Worm (Caenorhabditis elegans) whole organism, L1 larva: Measurements from ENCODE around the gene aars-1.
A peak's percentile ranks its signal among the peaks of the same experiment; 100 is the strongest.

Source experiments
- C04F5.9 ChIP-seq: sonication (generic microtip); optimal IDR thresholded peaks from 2 replicates; lab custom pipeline; 2016; ENCODE audit warnings: missing genetic modification characterization, missing compliant biosample characterization
- aha-1 ChIP-seq: fragments of 150-350 bp; optimal IDR thresholded peaks from 2 replicates; lab custom pipeline; 2014; ENCODE audit warnings: missing biosample characterization, missing genetic modification characterization
- blmp-1 ChIP-seq: fragments of 150-350 bp; optimal IDR thresholded peaks from 2 replicates; lab custom pipeline; 2014; ENCODE audit warnings: missing biosample characterization, missing genetic modification characterization
- ceh-8 ChIP-seq: fragments of 200-800 bp; sonication (Bioruptor generic); optimal IDR thresholded peaks from 2 replicates; lab custom pipeline; 2018; ENCODE audit warnings: mild to moderate bottlenecking, missing genetic modification characterization, moderate library complexity, missing compliant biosample characterization
- ceh-82 ChIP-seq, 3 experiments: fragments of 150-350 bp in 1 of 3; sonication (generic microtip) in 2 of 3; optimal IDR thresholded peaks; 2 replicates each; lab custom pipeline; 2014 to 2017; ENCODE audit warnings: missing biosample characterization in 3 of 3, missing genetic modification characterization in 3 of 3
- ceh-90 ChIP-seq: sonication (generic microtip); optimal IDR thresholded peaks from 2 replicates; lab custom pipeline; 2016; ENCODE audit warnings: missing genetic modification characterization, missing compliant biosample characterization
- ces-1 ChIP-seq: fragments of 150-350 bp; optimal IDR thresholded peaks from 2 replicates; lab custom pipeline; 2014; ENCODE audit warnings: missing biosample characterization, missing genetic modification reagents, missing genetic modification characterization
- dpl-1 ChIP-seq, 3 experiments: fragments of 150-350 bp in 2 of 3; sonication (generic microtip) in 1 of 3; optimal IDR thresholded peaks; 2 replicates each; lab custom pipeline; 2014 to 2017; ENCODE audit warnings: missing biosample characterization in 3 of 3, missing genetic modification characterization in 3 of 3, missing genetic modification reagents in 3 of 3
- dsc-1 ChIP-seq: sonication (generic microtip); optimal IDR thresholded peaks from 2 replicates; lab custom pipeline; 2016; ENCODE audit warnings: mild to moderate bottlenecking, missing genetic modification characterization, missing compliant biosample characterization
- efl-1 ChIP-seq, 4 experiments: fragments of 150-350 bp; optimal IDR thresholded peaks in 3 of 4; peaks in 1 of 4; 1 replicate in 1 of 4; 2 replicates in 3 of 4; lab custom pipeline; 2014; ENCODE audit warnings: missing biosample characterization in 2 of 4, missing genetic modification characterization in 2 of 4, missing genetic modification reagents in 2 of 4
- elt-2 ChIP-seq: sonication (generic microtip); optimal IDR thresholded peaks from 2 replicates; lab custom pipeline; 2016; ENCODE audit warnings: missing genetic modification characterization, mild to moderate bottlenecking, inconsistent platforms, missing compliant biosample characterization, missing genetic modification reagents
- elt-3 ChIP-seq, 6 experiments: fragments of 150-350 bp in 1 of 6; sonication (generic microtip); optimal IDR thresholded peaks; 2 replicates each; lab custom pipeline; 2017 to 2018; ENCODE audit warnings: missing biosample characterization in 6 of 6, missing genetic modification characterization in 6 of 6, inconsistent platforms in 1 of 6
- fkh-10 ChIP-seq: sonication (generic microtip); optimal IDR thresholded peaks from 2 replicates; lab custom pipeline; 2017; ENCODE audit warnings: missing biosample characterization, missing genetic modification reagents, missing genetic modification characterization
- fkh-4 ChIP-seq: sonication (generic microtip); optimal IDR thresholded peaks from 2 replicates; lab custom pipeline; 2016; ENCODE audit warnings: missing compliant biosample characterization, missing genetic modification characterization, borderline replicate concordance
- fos-1 ChIP-seq: fragments of 150-350 bp; optimal IDR thresholded peaks from 2 replicates; lab custom pipeline; 2014; ENCODE audit warnings: missing biosample characterization, missing genetic modification characterization
- hpl-2 ChIP-seq: fragments of 150-350 bp; optimal IDR thresholded peaks from 2 replicates; lab custom pipeline; 2014; ENCODE audit warnings: missing biosample characterization, missing genetic modification reagents, missing genetic modification characterization
- irx-1 ChIP-seq: sonication (generic microtip); optimal IDR thresholded peaks from 2 replicates; lab custom pipeline; 2016; ENCODE audit warnings: missing genetic modification characterization, missing compliant biosample characterization
- lin-14 ChIP-seq: fragments of 200-800 bp; sonication (Bioruptor generic); optimal IDR thresholded peaks from 2 replicates; lab custom pipeline; 2018; ENCODE audit warnings: mild to moderate bottlenecking, missing genetic modification characterization, moderate library complexity, missing compliant biosample characterization
- lin-35 ChIP-seq, 2 experiments: fragments of 150-350 bp; optimal IDR thresholded peaks; 2 replicates each; lab custom pipeline; 2014; ENCODE audit warnings: missing biosample characterization in 2 of 2, missing genetic modification characterization in 2 of 2, missing genetic modification reagents in 2 of 2
- lin-39 ChIP-seq: fragments of 150-350 bp; optimal IDR thresholded peaks from 2 replicates; lab custom pipeline; 2014; ENCODE audit warnings: missing biosample characterization, missing genetic modification reagents, missing genetic modification characterization
- lir-3 ChIP-seq: sonication (generic microtip); optimal IDR thresholded peaks from 2 replicates; lab custom pipeline; 2016; ENCODE audit warnings: mild to moderate bottlenecking, missing genetic modification characterization, moderate library complexity, missing compliant biosample characterization; ENCODE audit not compliant: poor library complexity
- mdl-1 ChIP-seq, 2 experiments: fragments of 150-350 bp; optimal IDR thresholded peaks; 2 replicates each; lab custom pipeline; 2014 to 2017; ENCODE audit warnings: missing biosample characterization in 2 of 2, missing genetic modification characterization in 2 of 2, inconsistent platforms in 1 of 2
- mep-1 ChIP-seq: fragments of 150-350 bp; optimal IDR thresholded peaks from 2 replicates; lab custom pipeline; 2014; ENCODE audit warnings: missing biosample characterization, missing genetic modification characterization
- nhr-12 ChIP-seq: sonication (generic microtip); optimal IDR thresholded peaks from 2 replicates; lab custom pipeline; 2017; ENCODE audit warnings: missing biosample characterization, missing genetic modification characterization
- nhr-19 ChIP-seq: fragments of 200-800 bp; sonication (Bioruptor generic); conservative IDR thresholded peaks from 2 replicates; pipeline ENCODE4 v1.3.6; 2022; ENCODE audit warnings: missing genetic modification characterization, missing compliant biosample characterization
- nhr-237 ChIP-seq: fragments of 150-350 bp; optimal IDR thresholded peaks from 2 replicates; lab custom pipeline; 2014; ENCODE audit warnings: missing biosample characterization, missing genetic modification characterization
- nhr-71 ChIP-seq: sonication (generic microtip); optimal IDR thresholded peaks from 2 replicates; lab custom pipeline; 2016; ENCODE audit warnings: mild to moderate bottlenecking, missing genetic modification characterization, moderate library complexity, missing compliant biosample characterization
- nhr-76 ChIP-seq: sonication (generic microtip); optimal IDR thresholded peaks from 2 replicates; lab custom pipeline; 2017; ENCODE audit warnings: missing biosample characterization, missing genetic modification characterization
- nhr-85 ChIP-seq: sonication (generic microtip); peaks from one replicate; lab custom pipeline; 2016; ENCODE audit warnings: missing genetic modification characterization, inconsistent platforms, missing compliant biosample characterization
- nhr-90 ChIP-seq: sonication (generic microtip); optimal IDR thresholded peaks from 2 replicates; lab custom pipeline; 2016; ENCODE audit warnings: mild to moderate bottlenecking, missing genetic modification characterization, missing compliant biosample characterization; ENCODE audit not compliant: poor library complexity
- pag-3 ChIP-seq: sonication (generic microtip); optimal IDR thresholded peaks from 2 replicates; lab custom pipeline; 2017; ENCODE audit warnings: missing genetic modification characterization, mild to moderate bottlenecking, missing compliant biosample characterization, antibody characterized with exemption, borderline replicate concordance; ENCODE audit not compliant: insufficient read depth
- pax-3 ChIP-seq: fragments of 200-800 bp; sonication (Bioruptor generic); optimal IDR thresholded peaks from 2 replicates; lab custom pipeline; 2018; ENCODE audit warnings: mild to moderate bottlenecking, missing genetic modification characterization, moderate library complexity, missing compliant biosample characterization
- rnt-1 ChIP-seq: sonication (generic microtip); optimal IDR thresholded peaks from 2 replicates; lab custom pipeline; 2016; ENCODE audit warnings: mild to moderate bottlenecking, missing genetic modification characterization, moderate library complexity, missing compliant biosample characterization
- snpc-4 ChIP-seq: fragments of 150-350 bp; optimal IDR thresholded peaks from 2 replicates; lab custom pipeline; 2014; ENCODE audit warnings: missing biosample characterization, missing genetic modification characterization
- snu-23 ChIP-seq: sonication (generic microtip); optimal IDR thresholded peaks from 2 replicates; lab custom pipeline; 2016; ENCODE audit warnings: missing genetic modification characterization, missing compliant biosample characterization
- sox-4 ChIP-seq: sonication (generic microtip); optimal IDR thresholded peaks from 2 replicates; lab custom pipeline; 2016; ENCODE audit warnings: missing genetic modification characterization, missing compliant biosample characterization
- sup-37 ChIP-seq: fragments of 200-800 bp; sonication (Bioruptor generic); optimal IDR thresholded peaks from 2 replicates; lab custom pipeline; 2018; ENCODE audit warnings: mild to moderate bottlenecking, missing genetic modification characterization, missing compliant biosample characterization
- swsn-7 ChIP-seq: sonication (generic microtip); optimal IDR thresholded peaks from 2 replicates; lab custom pipeline; 2016; ENCODE audit warnings: missing genetic modification characterization, missing compliant biosample characterization
- tbx-2 ChIP-seq: sonication (generic microtip); optimal IDR thresholded peaks from 2 replicates; lab custom pipeline; 2016; ENCODE audit warnings: missing genetic modification characterization, missing compliant biosample characterization
- tlp-1 ChIP-seq: fragments of 150-350 bp; optimal IDR thresholded peaks from 2 replicates; lab custom pipeline; 2014; ENCODE audit warnings: missing biosample characterization, missing genetic modification characterization
- unc-130 ChIP-seq: fragments of 150-350 bp; optimal IDR thresholded peaks from 2 replicates; lab custom pipeline; 2017; ENCODE audit warnings: missing biosample characterization, missing genetic modification characterization, inconsistent platforms
- unc-98 ChIP-seq: fragments of 200-800 bp; sonication (Bioruptor generic); IDR thresholded peaks from 2 replicates; pipeline ENCODE4 v1.3.6; 2022; ENCODE audit warnings: missing genetic modification characterization, missing compliant biosample characterization
- zag-1 ChIP-seq: fragments of 150-350 bp; optimal IDR thresholded peaks from 2 replicates; lab custom pipeline; 2014; ENCODE audit warnings: missing biosample characterization, missing genetic modification characterization
- ztf-11 ChIP-seq, 2 experiments: sonication (generic microtip); optimal IDR thresholded peaks; 2 replicates each; lab custom pipeline; 2016 to 2017; ENCODE audit warnings: missing genetic modification characterization in 2 of 2, missing biosample characterization in 1 of 2, missing compliant biosample characterization in 1 of 2
- ztf-4 ChIP-seq: fragments of 150-350 bp; optimal IDR thresholded peaks from 2 replicates; lab custom pipeline; 2014; ENCODE audit warnings: missing biosample characterization, missing genetic modification characterization

The aars-1 gene

DNA sequence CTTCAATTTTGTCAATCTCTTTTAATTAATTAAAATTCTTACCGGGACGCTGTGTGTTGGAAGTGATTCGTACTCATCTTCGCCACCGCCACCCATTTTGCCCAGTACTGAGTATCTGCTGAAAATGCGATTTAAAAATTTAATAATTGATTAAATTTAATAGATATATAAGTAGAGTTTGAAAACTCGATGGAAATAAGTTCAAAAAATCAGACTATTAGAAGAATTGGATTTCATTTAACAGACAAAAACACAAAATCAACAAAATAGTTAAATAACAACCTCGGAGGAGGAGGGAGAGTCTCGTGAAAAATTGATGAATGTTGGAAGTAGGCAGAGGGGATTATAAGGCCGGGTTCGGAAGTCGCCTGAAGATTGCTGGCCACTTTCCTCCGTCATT, 7.6 kb upstream of the aars-1 start, which contains the start of gene mfn-1:
Gene mfn-1, minus strand, starts transcription at position 101 of the 400 bp plus-strand sequence.
- no peak for TF ChIP-seq efl-1 (optimal IDR thresholded peaks at IDR 0.05; lab: Kevin White, UChicago)
- TF ChIP-seq efl-1 (GFP tag; optimal IDR thresholded peaks at IDR 0.05 in 1 of 2; lab: Kevin White, UChicago), result peak in 1 of 2 experiments; percentile 26
- no peak for TF ChIP-seq fkh-4

DNA sequence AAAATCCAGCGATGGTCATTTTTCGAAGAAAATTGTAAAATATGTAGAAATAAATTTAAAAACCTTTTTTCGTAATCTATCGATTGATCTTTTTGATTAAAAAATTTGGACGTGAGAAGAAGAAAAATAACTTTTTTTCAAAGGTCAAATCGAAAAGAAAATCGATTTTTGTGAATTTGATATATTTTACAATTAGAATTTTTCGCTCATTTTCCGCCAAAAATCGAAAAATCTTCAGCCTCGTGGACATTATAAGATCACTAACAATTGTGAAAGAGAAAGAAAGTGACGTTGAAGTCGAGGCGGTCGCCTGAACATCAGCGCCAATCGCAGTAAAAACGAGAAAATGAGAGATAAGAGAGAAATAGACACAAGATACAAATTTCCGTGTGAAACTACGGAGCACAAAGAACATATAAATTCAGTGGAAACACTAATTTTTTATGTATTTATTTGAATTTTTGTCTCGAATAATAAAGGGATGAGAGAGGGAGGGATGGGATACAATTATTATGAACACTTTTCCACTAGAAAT, 5.3 kb upstream of the aars-1 start, which contains the start of gene cisd-1:
Gene cisd-1, minus strand, starts transcription at position 51 of the 535 bp plus-strand sequence.
- TF ChIP-seq elt-2 (tag; lab: Kevin White, UChicago), result peak; percentile 33
- no peak for TF ChIP-seq nhr-12 (tag; lab: Kevin White, UChicago)
- TF ChIP-seq tbx-2 (tag; lab: Kevin White, UChicago), result peak; percentile 0
- no peak for TF ChIP-seq lin-39
- TF ChIP-seq ceh-8 (GFP tag; lab: Kevin White, UChicago), result no peak
- TF ChIP-seq nhr-90 (tag; lab: Kevin White, UChicago), result peak; percentile 10
- TF ChIP-seq nhr-71 (tag; lab: Kevin White, UChicago), result peak; percentile 32
- peak in 1 of 2 experiments; percentile 11 for TF ChIP-seq mdl-1 (tag; optimal IDR thresholded peaks at IDR 0.05; lab: Kevin White, UChicago)
- TF ChIP-seq snpc-4, result no peak
- peak; percentile 16 for TF ChIP-seq nhr-85
- TF ChIP-seq snu-23, result peak; percentile 28
- TF ChIP-seq blmp-1 (tag; lab: Kevin White, UChicago), result peak; percentile 82
- peak in 1 of 6 experiments; percentile 1 for TF ChIP-seq elt-3 (tag; optimal IDR thresholded peaks at IDR 0.05; lab: Kevin White, UChicago)
- TF ChIP-seq lin-35 (GFP tag; optimal IDR thresholded peaks at IDR 0.05; lab: Kevin White, UChicago), result peak in 1 of 2 experiments; percentile 34
- TF ChIP-seq mep-1 (tag; lab: Kevin White, UChicago), result peak; percentile 10
- TF ChIP-seq lin-14 (GFP tag; lab: Kevin White, UChicago), result peak; percentile 49
- peak; percentile 30; the same call in 1 of the 2 replicates for TF ChIP-seq nhr-19 (GFP tag; lab: Robert Waterston, UW)

DNA sequence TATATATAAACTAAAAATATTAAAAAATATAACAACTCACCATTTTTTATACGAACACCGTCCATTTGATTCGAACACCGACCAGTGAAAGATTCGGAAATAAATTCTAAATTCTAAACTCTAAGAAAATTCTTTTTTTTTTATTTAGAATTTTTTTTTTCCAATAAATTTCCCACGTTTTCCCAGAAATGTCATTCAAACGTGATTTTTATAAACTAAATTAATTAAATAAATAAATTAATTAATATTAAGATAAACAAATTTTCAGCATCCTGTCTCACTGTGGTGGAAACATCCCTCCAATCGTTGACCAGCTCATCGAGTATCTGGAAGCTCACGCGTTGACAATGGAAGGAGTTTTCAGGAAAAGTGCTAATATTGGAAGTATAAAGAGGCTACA, 3.2 kb upstream of the aars-1 start, which contains the start of gene klp-17:
Gene klp-17, minus strand, starts transcription at position 101 of the 400 bp plus-strand sequence.
- TF ChIP-seq fos-1, result no peak
- TF ChIP-seq pax-3 (tag; lab: Kevin White, UChicago), result no peak
- no peak for TF ChIP-seq hpl-2
- TF ChIP-seq sup-37 (GFP tag; lab: Kevin White, UChicago), result no peak
- TF ChIP-seq sox-4, result no peak
- TF ChIP-seq unc-98 (GFP tag; lab: Robert Waterston, UW), result no peak
- TF ChIP-seq irx-1, result no peak
- TF ChIP-seq nhr-71 (tag; lab: Kevin White, UChicago), result no peak
- no peak for TF ChIP-seq ceh-82 (tag; optimal IDR thresholded peaks at IDR 0.05; lab: Kevin White, UChicago)
- TF ChIP-seq snpc-4, result no peak
- no peak for TF ChIP-seq nhr-76 (tag; lab: Kevin White, UChicago)
- no peak for TF ChIP-seq ztf-11 (tag; optimal IDR thresholded peaks at IDR 0.05; lab: Kevin White, UChicago)
- no peak for TF ChIP-seq pag-3 (tag; lab: Kevin White, UChicago)
- TF ChIP-seq nhr-237 (tag; lab: Kevin White, UChicago), result no peak
- TF ChIP-seq C04F5.9 (tag; lab: Kevin White, UChicago), result no peak
- no peak for TF ChIP-seq ceh-8 (GFP tag; lab: Kevin White, UChicago)
- no peak for TF ChIP-seq elt-2 (tag; lab: Kevin White, UChicago)
- no peak for TF ChIP-seq nhr-19 (GFP tag; lab: Robert Waterston, UW)
- TF ChIP-seq swsn-7 (tag; lab: Kevin White, UChicago), result no peak
- no peak for TF ChIP-seq lir-3 (tag; lab: Kevin White, UChicago)

DNA sequence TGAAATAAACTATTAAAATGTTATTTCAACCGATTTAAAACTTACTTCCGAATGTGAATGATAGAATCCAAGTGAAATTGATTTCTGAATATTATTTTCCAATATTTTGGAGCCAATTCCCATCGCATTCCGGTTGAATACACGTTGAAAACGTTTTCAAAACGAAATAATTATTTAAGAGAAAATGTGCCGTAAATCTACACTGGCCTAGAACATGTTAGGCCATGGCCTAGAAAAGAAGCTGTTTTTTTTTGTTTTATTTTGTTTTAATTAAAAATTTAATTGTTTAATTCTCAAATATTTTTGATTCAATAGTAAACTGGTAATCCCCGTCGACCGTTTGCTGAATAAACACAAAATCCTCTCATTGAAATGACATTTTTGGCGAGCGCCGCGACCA, 398 bp downstream of the aars-1 start:
- TF ChIP-seq dsc-1 (tag; lab: Kevin White, UChicago), result no peak
- peak; percentile 9 to 31 for TF ChIP-seq efl-1 (optimal IDR thresholded peaks at IDR 0.05; lab: Kevin White, UChicago)
- TF ChIP-seq efl-1 (GFP tag; optimal IDR thresholded peaks at IDR 0.05 in 1 of 2; lab: Kevin White, UChicago), result peak; percentile 8 to 56
- peak in 1 of 3 experiments; percentile 27 for TF ChIP-seq dpl-1 (GFP tag; optimal IDR thresholded peaks at IDR 0.05; lab: Kevin White, UChicago)
- no peak for TF ChIP-seq aha-1 (tag; lab: Kevin White, UChicago)
- peak; percentile 15 for TF ChIP-seq rnt-1 (tag; lab: Kevin White, UChicago)
- no peak for TF ChIP-seq nhr-85
- no peak for TF ChIP-seq unc-130 (tag; lab: Kevin White, UChicago)
- TF ChIP-seq mep-1 (tag; lab: Kevin White, UChicago), result no peak
- peak; percentile 46 for TF ChIP-seq ceh-90 (tag; lab: Kevin White, UChicago)
- no peak for TF ChIP-seq tlp-1
- no peak for TF ChIP-seq zag-1 (tag; lab: Kevin White, UChicago)
- TF ChIP-seq lir-3 (tag; lab: Kevin White, UChicago), result peak; percentile 41
- no peak for TF ChIP-seq nhr-76 (tag; lab: Kevin White, UChicago)
- no peak for TF ChIP-seq ces-1 (GFP tag; lab: Kevin White, UChicago)
- TF ChIP-seq fkh-10 (GFP tag; lab: Kevin White, UChicago), result no peak
- no peak for TF ChIP-seq ztf-4 (tag; lab: Kevin White, UChicago)
